Worm (Caenorhabditis elegans): ENCODE results near the gene Y38H8A.12.

DNA sequence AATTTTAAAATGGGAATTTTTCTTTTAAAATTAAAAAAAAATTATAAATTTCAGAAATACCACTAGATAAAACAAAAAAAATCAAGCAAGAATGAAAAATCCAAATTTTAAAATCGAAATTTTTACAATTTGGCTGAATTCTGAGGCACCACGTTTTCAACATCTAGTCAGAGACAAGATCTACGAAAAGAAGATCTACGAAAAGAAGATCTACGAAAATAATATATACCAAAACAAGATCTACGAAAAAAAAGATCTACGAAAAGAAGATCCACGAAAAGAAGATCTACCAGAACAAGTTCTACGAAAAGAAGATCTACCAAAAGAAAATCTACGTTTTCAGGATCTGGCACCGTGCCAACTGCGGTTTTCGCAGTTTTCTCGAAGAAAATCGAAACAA, 26.2 kb upstream of the Y38H8A.12 start:
- no peak for TF ChIP-seq C16A3.4 (tag; optimal IDR thresholded peaks at IDR 0.05)
- no peak for TF ChIP-seq elt-3 (tag; optimal IDR thresholded peaks at IDR 0.05)
- no peak for TF ChIP-seq zag-1 (tag; optimal IDR thresholded peaks at IDR 0.05)
- TF ChIP-seq nhr-19 (GFP tag; conservative IDR thresholded peaks at IDR 0.05) = peak; percentile 13; the same call in 1 of the 2 replicates
- no peak for TF ChIP-seq elt-2 (tag; optimal IDR thresholded peaks at IDR 0.05)
- peak in 1 of 2 experiments; percentile 56 for TF ChIP-seq ztf-11 (tag; optimal IDR thresholded peaks at IDR 0.05)
- no peak for TF ChIP-seq fkh-10 (GFP tag; optimal IDR thresholded peaks at IDR 0.05)
- no peak for TF ChIP-seq ceh-82 (tag; optimal IDR thresholded peaks at IDR 0.05)
- TF ChIP-seq skn-1 (tag; optimal IDR thresholded peaks at IDR 0.05) = no peak
- peak; percentile 15 to 37 for TF ChIP-seq efl-1 (optimal IDR thresholded peaks at IDR 0.05)
- peak in 1 of 2 experiments; percentile 24 for TF ChIP-seq efl-1 (GFP tag; optimal IDR thresholded peaks at IDR 0.05 in 1 of 2)
- no peak for TF ChIP-seq ama-1 (optimal IDR thresholded peaks at IDR 0.05)
- no peak for TF ChIP-seq unc-130 (tag; optimal IDR thresholded peaks at IDR 0.05)
- TF ChIP-seq ztf-4 (tag; optimal IDR thresholded peaks at IDR 0.05) = no peak
